Worm (Caenorhabditis elegans) whole organism, L4 larva: ENCODE results near the gene R01B10.3.

Experiments used
- F26F4.8 ChIP-seq: fragments of 200-800 bp; sonication (Bioruptor generic); conservative IDR thresholded peaks from 2 replicates; pipeline ENCODE4 v1.3.6; 2022; ENCODE audit warnings: missing genetic modification characterization, missing compliant biosample characterization
- Y105C5A.15 ChIP-seq: fragments of 200-800 bp; sonication (Bioruptor generic); IDR thresholded peaks from 2 replicates; pipeline ENCODE4 v1.3.6; 2022; ENCODE audit warnings: missing genetic modification characterization, missing compliant biosample characterization
- Y5F2A.4 ChIP-seq: fragments of 200-800 bp; sonication (Bioruptor generic); optimal IDR thresholded peaks from 2 replicates; lab custom pipeline; 2018; ENCODE audit warnings: mild to moderate bottlenecking, missing genetic modification characterization, missing compliant biosample characterization
- Y75B8A.6 ChIP-seq: fragments of 200-800 bp; sonication (Bioruptor generic); IDR thresholded peaks from 2 replicates; pipeline ENCODE4 v1.3.6; 2022; ENCODE audit warnings: missing genetic modification reagents, missing genetic modification characterization, missing compliant biosample characterization
- ZK546.5 ChIP-seq, 2 experiments: sonication (generic microtip); optimal IDR thresholded peaks; 2 replicates each; lab custom pipeline; 2017; ENCODE audit warnings: missing biosample characterization in 2 of 2, missing genetic modification characterization in 2 of 2
- aha-1 ChIP-seq: fragments of 150-350 bp; peaks from one replicate; lab custom pipeline; 2014; ENCODE audit warnings: missing biosample characterization, missing genetic modification characterization
- attf-4 ChIP-seq: sonication (generic microtip); optimal IDR thresholded peaks from 3 replicates; lab custom pipeline; 2017; ENCODE audit warnings: missing biosample characterization, missing genetic modification characterization
- ceh-44 ChIP-seq: fragments of 200-800 bp; sonication (Bioruptor generic); IDR thresholded peaks from 2 replicates; pipeline ENCODE4 v1.3.6; 2022; ENCODE audit warnings: missing genetic modification reagents, missing genetic modification characterization, missing compliant biosample characterization
- ceh-62 ChIP-seq: sonication (generic microtip); optimal IDR thresholded peaks from 2 replicates; lab custom pipeline; 2017; ENCODE audit warnings: missing biosample characterization, missing genetic modification characterization
- ceh-82 ChIP-seq: sonication (generic microtip); optimal IDR thresholded peaks from 2 replicates; lab custom pipeline; 2017; ENCODE audit warnings: missing biosample characterization, missing genetic modification characterization
- ces-1 ChIP-seq: fragments of 150-350 bp; sonication (generic microtip); optimal IDR thresholded peaks from 4 replicates; lab custom pipeline; 2014; ENCODE audit warnings: missing biosample characterization, missing genetic modification reagents, missing genetic modification characterization
- daf-12 ChIP-seq: fragments of 150-350 bp; optimal IDR thresholded peaks from 2 replicates; lab custom pipeline; 2014; ENCODE audit warnings: missing biosample characterization, missing genetic modification reagents, missing genetic modification characterization
- daf-8 ChIP-seq: fragments of 200-800 bp; sonication (Bioruptor generic); IDR thresholded peaks from 2 replicates; pipeline ENCODE4 v1.3.6; 2022; ENCODE audit warnings: missing genetic modification characterization, missing compliant biosample characterization
- dmd-6 ChIP-seq: fragments of 200-800 bp; sonication (Bioruptor generic); IDR thresholded peaks from 2 replicates; pipeline ENCODE4 v1.3.6; 2022; ENCODE audit warnings: missing genetic modification reagents, missing genetic modification characterization, missing compliant biosample characterization
- dmd-9 ChIP-seq: fragments of 200-800 bp; sonication (Bioruptor generic); IDR thresholded peaks from 2 replicates; pipeline ENCODE4 v1.3.6; 2022; ENCODE audit warnings: missing genetic modification reagents, missing genetic modification characterization, missing compliant biosample characterization
- duxl-1 ChIP-seq: sonication (generic microtip); optimal IDR thresholded peaks from 2 replicates; lab custom pipeline; 2016; ENCODE audit warnings: mild to moderate bottlenecking, missing genetic modification characterization, moderate library complexity, missing compliant biosample characterization; ENCODE audit not compliant: poor library complexity
- dve-1 ChIP-seq: sonication (generic microtip); optimal IDR thresholded peaks from 2 replicates; lab custom pipeline; 2017; ENCODE audit warnings: antibody characterized with exemption, mild to moderate bottlenecking, missing genetic modification characterization, missing compliant biosample characterization; ENCODE audit not compliant: insufficient read depth
- fos-1 ChIP-seq: fragments of 150-350 bp; optimal IDR thresholded peaks from 2 replicates; lab custom pipeline; 2014; ENCODE audit warnings: missing biosample characterization, missing genetic modification characterization
- hif-1 ChIP-seq, 2 experiments: sonication (generic microtip); optimal IDR thresholded peaks; 2 replicates each; lab custom pipeline; 2016 to 2017; ENCODE audit warnings: missing compliant biosample characterization in 2 of 2, missing genetic modification characterization in 2 of 2, missing genetic modification reagents in 2 of 2, missing genotype in 2 of 2, mild to moderate bottlenecking in 1 of 2
- hlh-30 ChIP-seq: sonication (generic microtip); optimal IDR thresholded peaks from 2 replicates; lab custom pipeline; 2017; ENCODE audit warnings: antibody characterized with exemption, mild to moderate bottlenecking, missing genetic modification characterization, missing compliant biosample characterization; ENCODE audit not compliant: insufficient read depth
- hmg-1.1 ChIP-seq: fragments of 200-800 bp; sonication (Bioruptor generic); IDR thresholded peaks from 2 replicates; pipeline ENCODE4 v1.3.6; 2022; ENCODE audit warnings: missing genetic modification reagents, missing genetic modification characterization, missing compliant biosample characterization
- lin-1 ChIP-seq: fragments of 200-800 bp; sonication (Bioruptor generic); IDR thresholded peaks from 2 replicates; pipeline ENCODE4 v1.3.6; 2022; ENCODE audit warnings: missing genetic modification reagents, missing genetic modification characterization, missing compliant biosample characterization
- lin-13 ChIP-seq: fragments of 150-350 bp; optimal IDR thresholded peaks from 2 replicates; lab custom pipeline; 2014; ENCODE audit warnings: missing biosample characterization, missing genetic modification reagents, missing genetic modification characterization
- lin-15B ChIP-seq: fragments of 150-350 bp; sonication (generic microtip); optimal IDR thresholded peaks from 3 replicates; lab custom pipeline; 2014; ENCODE audit warnings: missing biosample characterization, missing genetic modification characterization
- lin-38 ChIP-seq: fragments of 200-800 bp; sonication (Bioruptor generic); IDR thresholded peaks from 2 replicates; pipeline ENCODE4 v1.3.6; 2022; ENCODE audit warnings: missing genetic modification reagents, missing genetic modification characterization, missing compliant biosample characterization
- lir-3 ChIP-seq: sonication (generic microtip); optimal IDR thresholded peaks from 2 replicates; lab custom pipeline; 2016; ENCODE audit warnings: mild to moderate bottlenecking, missing genetic modification characterization, missing compliant biosample characterization
- madf-9 ChIP-seq: fragments of 200-800 bp; sonication (Bioruptor generic); conservative IDR thresholded peaks from 2 replicates; pipeline ENCODE4 v1.3.6; 2022; ENCODE audit warnings: missing genetic modification reagents, missing genetic modification characterization, missing compliant biosample characterization
- mdl-1 ChIP-seq, 2 experiments: fragments of 150-350 bp in 1 of 2; sonication (generic microtip) in 1 of 2; optimal IDR thresholded peaks; 2 replicates each; lab custom pipeline; 2014 to 2017; ENCODE audit warnings: missing biosample characterization in 2 of 2, missing genetic modification characterization in 2 of 2
- mes-2 ChIP-seq: sonication (generic microtip); optimal IDR thresholded peaks from 2 replicates; lab custom pipeline; 2016; ENCODE audit warnings: missing genotype, mild to moderate bottlenecking, missing genetic modification characterization, missing compliant biosample characterization; ENCODE audit not compliant: poor library complexity, severe bottlenecking
- mxl-2 ChIP-seq: fragments of 200-800 bp; sonication (Bioruptor generic); conservative IDR thresholded peaks from 2 replicates; pipeline ENCODE4 v1.3.6; 2022; ENCODE audit warnings: missing genetic modification reagents, missing genetic modification characterization, missing compliant biosample characterization
- mxl-3 ChIP-seq: fragments of 200-800 bp; sonication (Bioruptor generic); optimal IDR thresholded peaks from 2 replicates; lab custom pipeline; 2018; ENCODE audit warnings: mild to moderate bottlenecking, missing genetic modification characterization, missing compliant biosample characterization
- nhr-10 ChIP-seq: fragments of 150-350 bp; optimal IDR thresholded peaks from 2 replicates; lab custom pipeline; 2014; ENCODE audit warnings: missing biosample characterization, missing genetic modification characterization
- nhr-237 ChIP-seq: sonication (generic microtip); optimal IDR thresholded peaks from 2 replicates; lab custom pipeline; 2017; ENCODE audit warnings: missing biosample characterization, missing genetic modification characterization
- nhr-25 ChIP-seq: sonication (generic microtip); optimal IDR thresholded peaks from 2 replicates; lab custom pipeline; 2017; ENCODE audit warnings: missing genetic modification characterization, mild to moderate bottlenecking, missing compliant biosample characterization, antibody characterized with exemption, moderate library complexity, borderline replicate concordance; ENCODE audit not compliant: insufficient read depth
- nhr-28 ChIP-seq: fragments of 150-350 bp; optimal IDR thresholded peaks from 2 replicates; lab custom pipeline; 2014; ENCODE audit warnings: missing biosample characterization, missing genetic modification characterization
- nhr-48 ChIP-seq: sonication (generic microtip); optimal IDR thresholded peaks from 2 replicates; lab custom pipeline; 2016; ENCODE audit warnings: mild to moderate bottlenecking, missing genetic modification characterization, missing compliant biosample characterization
- nhr-77 ChIP-seq: fragments of 150-350 bp; optimal IDR thresholded peaks from 2 replicates; lab custom pipeline; 2014; ENCODE audit warnings: missing biosample characterization, missing genetic modification characterization
- pha-4 ChIP-seq, 2 experiments: fragments of 150-350 bp in 1 of 2; fragments of 200-800 bp in 1 of 2; sonication (Bioruptor generic) in 1 of 2; IDR thresholded peaks in 1 of 2; optimal IDR thresholded peaks in 1 of 2; 2 replicates each; pipeline versions ENCODE4 v1.3.6 to Lab custom; 2014 to 2022; ENCODE audit warnings: missing genetic modification characterization in 2 of 2, missing genetic modification reagents in 2 of 2, missing biosample characterization in 1 of 2, missing compliant biosample characterization in 1 of 2
- rbr-2 ChIP-seq: sonication (generic microtip); optimal IDR thresholded peaks from 2 replicates; lab custom pipeline; 2016; ENCODE audit warnings: missing genotype, missing genetic modification characterization, missing compliant biosample characterization
- saeg-2 ChIP-seq: fragments of 200-800 bp; sonication (Bioruptor generic); IDR thresholded peaks from 2 replicates; pipeline ENCODE4 v1.3.6; 2022; ENCODE audit warnings: missing genetic modification reagents, missing genetic modification characterization, missing compliant biosample characterization
- snpc-1.2 ChIP-seq: fragments of 200-800 bp; sonication (Bioruptor generic); IDR thresholded peaks from 2 replicates; pipeline ENCODE4 v1.3.6; 2022; ENCODE audit warnings: missing genetic modification reagents, missing genetic modification characterization, missing compliant biosample characterization
- snpc-4 ChIP-seq: fragments of 150-350 bp; optimal IDR thresholded peaks from 2 replicates; lab custom pipeline; 2014; ENCODE audit warnings: missing biosample characterization, missing genetic modification characterization
- spr-1 ChIP-seq: sonication (generic microtip); optimal IDR thresholded peaks from 2 replicates; lab custom pipeline; 2016; ENCODE audit warnings: mild to moderate bottlenecking, missing genetic modification characterization, missing compliant biosample characterization
- spr-3 ChIP-seq: fragments of 200-800 bp; sonication (Bioruptor generic); optimal IDR thresholded peaks from 2 replicates; lab custom pipeline; 2018; ENCODE audit warnings: mild to moderate bottlenecking, missing genetic modification characterization, missing compliant biosample characterization
- tra-1 ChIP-seq: fragments of 200-800 bp; sonication (Bioruptor generic); IDR thresholded peaks from 2 replicates; pipeline ENCODE4 v1.3.6; 2022; ENCODE audit warnings: missing genetic modification reagents, missing genetic modification characterization, missing compliant biosample characterization
- unc-39 ChIP-seq: sonication (generic microtip); optimal IDR thresholded peaks from 2 replicates; lab custom pipeline; 2017; ENCODE audit warnings: missing biosample characterization, missing genetic modification characterization
- unc-62 ChIP-seq, 3 experiments: fragments of 150-350 bp in 1 of 3; sonication (generic microtip); optimal IDR thresholded peaks in 2 of 3; peaks in 1 of 3; 1 replicate in 1 of 3; 2 replicates in 2 of 3; lab custom pipeline; 2014 to 2017; ENCODE audit warnings: missing biosample characterization in 3 of 3, missing genetic modification characterization in 3 of 3, missing genetic modification reagents in 3 of 3, missing genotype in 1 of 3
- zip-2 ChIP-seq: fragments of 150-350 bp; optimal IDR thresholded peaks from 2 replicates; lab custom pipeline; 2014; ENCODE audit warnings: missing biosample characterization, missing genetic modification characterization
- ztf-11 ChIP-seq: fragments of 150-350 bp; optimal IDR thresholded peaks from 2 replicates; lab custom pipeline; 2014; ENCODE audit warnings: missing biosample characterization, missing genetic modification characterization

The R01B10.3 gene

ce11 chrV:6053188-6053687, 8.3 kb upstream of the R01B10.3 start, which contains the start of gene seip-1 (continued):
- TF ChIP-seq dmd-6 (no peak; the same call in 1 of the 2 replicates), F26F4.8 (GFP tag; lab: Robert Waterston, UW) (no peak), ztf-11 (tag; lab: Kevin White, UChicago) (no peak), Y105C5A.15 (no peak), tra-1 (GFP tag; lab: Robert Waterston, UW) (peak; percentile 60; the same call in 1 of the 2 replicates), dve-1 (peak; percentile 87), mdl-1 (tag; optimal IDR thresholded peaks at IDR 0.05; lab: Kevin White, UChicago) (peak in 1 of 2 experiments; percentile 73), duxl-1 (tag; lab: Kevin White, UChicago) (peak; percentile 32), snpc-1.2 (GFP tag; lab: Robert Waterston, UW) (no peak), lin-13 (peak; percentile 76), daf-12 (no peak), spr-3 (no peak), lin-38 (peak; percentile 96), daf-8 (no peak), aha-1 (peak; percentile 29), Y5F2A.4 (GFP tag; lab: Kevin White, UChicago) (no peak), nhr-77 (tag; lab: Kevin White, UChicago) (peak; percentile 96), pha-4 (GFP tag; IDR thresholded peaks at IDR 0.05; lab: Robert Waterston, UW) (no peak; the same call in 1 of the 2 replicates), pha-4 (tag; optimal IDR thresholded peaks at IDR 0.05; lab: Kevin White, UChicago) (peak; percentile 90), mxl-2 (GFP tag; lab: Robert Waterston, UW) (no peak), ceh-82 (tag; lab: Kevin White, UChicago) (no peak), dmd-9 (GFP tag; lab: Robert Waterston, UW) (no peak), madf-9 (GFP tag; lab: Robert Waterston, UW) (no peak), nhr-25 (tag; lab: Kevin White, UChicago) (peak; percentile 29), Y75B8A.6 (GFP tag; lab: Robert Waterston, UW) (no peak), attf-4 (no peak), spr-1 (tag; lab: Kevin White, UChicago) (no peak), lir-3 (tag; lab: Kevin White, UChicago) (no peak), unc-39 (tag; lab: Kevin White, UChicago) (no peak), hlh-30 (tag; lab: Kevin White, UChicago) (peak; percentile 82), nhr-28 (tag; lab: Kevin White, UChicago) (peak; percentile 85), rbr-2 (tag; lab: Kevin White, UChicago) (peak; percentile 85), saeg-2 (GFP tag; lab: Robert Waterston, UW) (no peak), mes-2 (tag; lab: Kevin White, UChicago) (peak; percentile 90), zip-2 (peak; percentile 16), unc-62 (GFP tag; optimal IDR thresholded peaks at IDR 0.05 in 1 of 2; lab: Kevin White, UChicago) (peak in 1 of 2 experiments; percentile 98), unc-62 (tag; optimal IDR thresholded peaks at IDR 0.05; lab: Kevin White, UChicago) (no peak), snpc-4 (tag; lab: Kevin White, UChicago) (no peak), lin-15B (tag; lab: Kevin White, UChicago) (no peak), ceh-62 (tag; lab: Kevin White, UChicago) (no peak), fos-1 (tag; lab: Kevin White, UChicago) (no peak), lin-1 (peak; percentile 94), nhr-237 (tag; lab: Kevin White, UChicago) (no peak), hmg-1.1 (GFP tag; lab: Robert Waterston, UW) (no peak; the same call in 1 of the 2 replicates), mxl-3 (GFP tag; lab: Kevin White, UChicago) (no peak), hif-1 (tag; optimal IDR thresholded peaks at IDR 0.05; lab: Kevin White, UChicago) (peak in 1 of 2 experiments; percentile 66), nhr-48 (peak; percentile 52), ceh-44 (GFP tag; lab: Robert Waterston, UW) (no peak), ces-1 (GFP tag; lab: Kevin White, UChicago) (no peak), nhr-10 (tag; lab: Kevin White, UChicago) (peak; percentile 11), ZK546.5 (tag; optimal IDR thresholded peaks at IDR 0.05; lab: Kevin White, UChicago) (no peak)
